Worm (Caenorhabditis elegans) whole organism, late embryonic: ENCODE data around the gene H34I24.2.

Source experiments
- ama-1 ChIP-seq: fragments of 150-350 bp; optimal IDR thresholded peaks from 2 replicates; lab custom pipeline; 2014
- ceh-30 ChIP-seq: fragments of 150-350 bp; optimal IDR thresholded peaks from 2 replicates; lab custom pipeline; 2014; ENCODE audit warnings: missing biosample characterization, missing genetic modification characterization
- ceh-9 ChIP-seq: sonication (generic microtip); optimal IDR thresholded peaks from 2 replicates; lab custom pipeline; 2016; ENCODE audit warnings: mild to moderate bottlenecking, missing genetic modification characterization, inconsistent platforms, missing compliant biosample characterization
- elt-4 ChIP-seq: sonication (generic microtip); optimal IDR thresholded peaks from 2 replicates; lab custom pipeline; 2016; ENCODE audit warnings: missing genetic modification characterization, missing compliant biosample characterization
- fax-1 ChIP-seq: sonication (generic microtip); optimal IDR thresholded peaks from 2 replicates; lab custom pipeline; 2016; ENCODE audit warnings: missing genotype, missing genetic modification characterization, missing compliant biosample characterization
- fkh-10 ChIP-seq: fragments of 150-350 bp; optimal IDR thresholded peaks from 2 replicates; lab custom pipeline; 2014; ENCODE audit warnings: missing biosample characterization, missing genetic modification reagents, missing genetic modification characterization
- hlh-6 ChIP-seq: sonication (generic microtip); optimal IDR thresholded peaks from 2 replicates; lab custom pipeline; 2016; ENCODE audit warnings: missing genotype, missing genetic modification characterization, missing compliant biosample characterization
- mec-3 ChIP-seq: sonication (generic microtip); optimal IDR thresholded peaks from 2 replicates; lab custom pipeline; 2016; ENCODE audit warnings: borderline replicate concordance, missing genetic modification characterization, missing compliant biosample characterization
- pha-4 ChIP-seq: fragments of 150-350 bp; optimal IDR thresholded peaks from 2 replicates; lab custom pipeline; 2018; ENCODE audit warnings: missing biosample characterization, missing genetic modification reagents, missing genetic modification characterization
- pqm-1 ChIP-seq: sonication (generic microtip); optimal IDR thresholded peaks from 2 replicates; lab custom pipeline; 2016; ENCODE audit warnings: missing genetic modification characterization, missing compliant biosample characterization
- sox-4 ChIP-seq: sonication (generic microtip); optimal IDR thresholded peaks from 2 replicates; lab custom pipeline; 2017; ENCODE audit warnings: mild to moderate bottlenecking, missing genetic modification characterization, inconsistent platforms, missing compliant biosample characterization
- tbx-2 ChIP-seq: sonication (generic microtip); optimal IDR thresholded peaks from 2 replicates; lab custom pipeline; 2016; ENCODE audit warnings: missing genetic modification characterization, missing compliant biosample characterization

ce11 chrIII:2871817-2872216, 30.0 kb downstream of the H34I24.2 start:
- no peak for TF ChIP-seq pha-4
- no peak for TF ChIP-seq pqm-1 (tag; lab: Kevin White, UChicago)
- TF ChIP-seq tbx-2 (tag; lab: Kevin White, UChicago) = peak; percentile 39
- no peak for TF ChIP-seq hlh-6 (tag; lab: Kevin White, UChicago)
- no peak for TF ChIP-seq elt-4 (tag; lab: Kevin White, UChicago)
- TF ChIP-seq ama-1 (lab: Kevin White, UChicago) = no peak
- no peak for TF ChIP-seq mec-3 (tag; lab: Kevin White, UChicago)
- TF ChIP-seq sox-4 = no peak
- TF ChIP-seq ceh-9 = no peak
- TF ChIP-seq fkh-10 = no peak
- no peak for TF ChIP-seq fax-1
- TF ChIP-seq ceh-30 (tag; lab: Kevin White, UChicago) = no peak
